Worm (Caenorhabditis elegans): ENCODE data around the gene R13D7.2.
A peak's percentile ranks its signal among the peaks of the same experiment; 100 is the strongest.

The R13D7.2 gene

DNA sequence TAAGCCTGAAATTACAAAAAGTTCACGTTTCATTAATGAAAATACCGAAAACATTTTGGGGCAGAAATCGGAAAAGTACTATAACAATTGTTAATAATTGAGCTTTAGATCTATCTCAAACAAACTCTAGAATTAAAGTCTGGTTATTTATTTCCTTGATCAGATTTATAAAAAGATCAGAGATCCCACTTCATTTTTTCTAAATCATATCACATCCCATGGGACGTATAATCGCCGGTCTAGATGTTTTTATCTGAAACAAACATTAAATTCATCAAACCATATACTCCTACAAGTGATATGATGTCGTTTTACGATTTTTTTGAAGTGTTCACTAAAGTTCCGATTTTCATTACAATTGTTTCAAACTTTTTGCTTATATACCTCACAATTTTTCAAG is 2.0 kb downstream of the R13D7.2 start, which contains the start of gene str-41:
TSS of gene str-41 (plus strand) at position 301 of the 400 bp plus-strand sequence.
- TF ChIP-seq cebp-2 (GFP tag; IDR thresholded peaks at IDR 0.05) (no peak), madf-10 (tag; optimal IDR thresholded peaks at IDR 0.05) (no peak), ceh-27 (GFP tag; optimal IDR thresholded peaks at IDR 0.05) (no peak), bed-1 (GFP tag; IDR thresholded peaks at IDR 0.05) (no peak), hmg-1.2 (GFP tag; IDR thresholded peaks at IDR 0.05) (no peak), aptf-3 (GFP tag; IDR thresholded peaks at IDR 0.05) (no peak), sdz-38 (tag; optimal IDR thresholded peaks at IDR 0.05) (no peak), efl-1 (GFP tag; optimal IDR thresholded peaks at IDR 0.05) (no peak), mel-28 (tag; optimal IDR thresholded peaks at IDR 0.05; ENCODE audit: borderline replicate concordance) (no peak), Y53F4B.3 (GFP tag; IDR thresholded peaks at IDR 0.05) (no peak), ztf-22 (GFP tag; optimal IDR thresholded peaks at IDR 0.05) (no peak), attf-6 (GFP tag; IDR thresholded peaks at IDR 0.05) (no peak), snpc-3.4 (tag; optimal IDR thresholded peaks at IDR 0.05) (no peak), unc-62 (GFP tag; optimal IDR thresholded peaks at IDR 0.05) (no peak), ztf-28 (GFP tag; IDR thresholded peaks at IDR 0.05) (no peak), zfh-2 (GFP tag; conservative IDR thresholded peaks at IDR 0.05) (no peak), hsf-1 (GFP tag; IDR thresholded peaks at IDR 0.05) (no peak), let-607 (tag; optimal IDR thresholded peaks at IDR 0.05) (no peak)

DNA sequence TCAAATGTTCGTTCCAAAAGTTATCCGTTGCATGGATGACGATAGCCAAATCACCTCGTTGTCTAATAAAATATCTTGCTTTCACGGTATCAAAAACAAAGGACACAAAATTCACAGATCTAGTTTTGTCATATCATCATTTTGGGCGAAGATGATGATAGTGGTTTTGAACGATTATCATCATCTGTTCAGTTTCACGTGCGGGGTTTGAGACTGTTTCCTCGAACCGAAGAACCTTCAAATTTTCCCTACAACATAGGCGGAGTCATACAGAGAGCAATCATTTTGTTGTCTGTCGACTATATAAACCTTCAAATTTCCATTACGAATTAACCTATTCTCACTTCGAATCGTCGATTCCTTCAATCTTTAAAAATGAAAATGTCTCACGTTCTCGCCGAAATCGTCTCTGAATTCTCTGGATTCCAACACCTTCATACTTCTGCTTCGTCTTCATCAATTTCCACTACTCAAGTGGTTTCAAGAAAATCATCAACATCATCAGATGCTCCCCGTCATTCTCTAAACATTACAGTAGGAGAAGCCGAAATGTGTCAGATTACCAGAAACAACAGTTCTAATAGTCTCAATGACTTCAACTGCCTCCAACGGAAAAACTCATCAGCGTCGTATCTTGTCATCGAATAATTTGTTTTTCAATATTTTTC is 3.5 kb downstream of the R13D7.2 start, which contains the start of gene F18E3.11:
TSS of gene F18E3.11 (plus strand) at position 376 of the 668 bp plus-strand sequence.
- TF ChIP-seq fkh-3 (tag; optimal IDR thresholded peaks at IDR 0.05) = no peak
- no peak for TF ChIP-seq tbx-9 (tag; optimal IDR thresholded peaks at IDR 0.05; ENCODE audit: borderline replicate concordance)
- no peak for TF ChIP-seq ztf-3 (GFP tag; optimal IDR thresholded peaks at IDR 0.05)
- no peak for TF ChIP-seq lin-35 (GFP tag; optimal IDR thresholded peaks at IDR 0.05)
- TF ChIP-seq chd-7 (tag; optimal IDR thresholded peaks at IDR 0.05) = no peak
- TF ChIP-seq mes-4 (tag; optimal IDR thresholded peaks at IDR 0.05) = no peak
- TF ChIP-seq nfyb-1 (GFP tag; IDR thresholded peaks at IDR 0.05) = no peak
- peak; percentile 97 for TF ChIP-seq ama-1 (optimal IDR thresholded peaks at IDR 0.05)
- TF ChIP-seq ama-1 (GFP tag; optimal IDR thresholded peaks at IDR 0.05) = no peak
- TF ChIP-seq ceh-40 (GFP tag; IDR thresholded peaks at IDR 0.05) = no peak
- no peak for TF ChIP-seq F37B4.10 (GFP tag; IDR thresholded peaks at IDR 0.05)
- TF ChIP-seq him-1 (tag; optimal IDR thresholded peaks at IDR 0.05) = no peak
- no peak for TF ChIP-seq bed-2 (GFP tag; IDR thresholded peaks at IDR 0.05)
- TF ChIP-seq let-526 (GFP tag; IDR thresholded peaks at IDR 0.05) = no peak
- peak; percentile 57 for TF ChIP-seq ztf-26 (tag; optimal IDR thresholded peaks at IDR 0.05)
- TF ChIP-seq sptf-2 (GFP tag; optimal IDR thresholded peaks at IDR 0.05) = no peak
- TF ChIP-seq lin-40 (tag; optimal IDR thresholded peaks at IDR 0.05) = peak; percentile 48
- no peak for TF ChIP-seq hmg-20 (GFP tag; IDR thresholded peaks at IDR 0.05)
- 0 out of 2 replicates have a peak, but pooled peaks have one; percentile 15 for TF ChIP-seq C06A6.2 (GFP tag; conservative IDR thresholded peaks at IDR 0.05)
- no peak for TF ChIP-seq madf-8 (GFP tag; conservative IDR thresholded peaks at IDR 0.05)
- TF ChIP-seq ekl-4 (GFP tag; IDR thresholded peaks at IDR 0.05) = no peak
- no peak for TF ChIP-seq ceh-79 (tag; optimal IDR thresholded peaks at IDR 0.05)
- TF ChIP-seq aptf-3 (GFP tag; IDR thresholded peaks at IDR 0.05) = no peak

Measured in whole organism, young adult.